Fruit fly (Drosophila melanogaster) whole organism, embryonic: ENCODE measurements around the gene senju.

ENCODE experiments used
- Abd-B ChIP-seq: fragments of 200-800 bp; sonication (Bioruptor generic); optimal IDR thresholded peaks from 2 replicates; lab custom pipeline; 2018; ENCODE audit warnings: missing biosample characterization, mild to moderate bottlenecking, missing genetic modification characterization, moderate library complexity
- CG10321 ChIP-seq: fragments of 200-800 bp; sonication (Bioruptor generic); IDR thresholded peaks from 2 replicates; pipeline ENCODE4 v1.3.6; 2022; ENCODE audit warnings: missing biosample characterization, missing genetic modification characterization
- CG11085 ChIP-seq: fragments of 200-800 bp; sonication (Bioruptor generic); IDR thresholded peaks from 2 replicates; pipeline ENCODE4 v1.3.6; 2022; ENCODE audit warnings: missing biosample characterization, missing genetic modification characterization
- CG13424 ChIP-seq: fragments of 200-800 bp; sonication (Bioruptor generic); optimal IDR thresholded peaks from 2 replicates; lab custom pipeline; 2019; ENCODE audit warnings: missing biosample characterization, mild to moderate bottlenecking, missing genetic modification characterization, moderate library complexity
- CG15601 ChIP-seq: fragments of 200-800 bp; sonication (Bioruptor generic); optimal IDR thresholded peaks from 3 replicates; lab custom pipeline; 2019; ENCODE audit warnings: missing biosample characterization, mild to moderate bottlenecking, missing genetic modification characterization, moderate library complexity
- CG17385 ChIP-seq: fragments of 200-800 bp; sonication (Bioruptor generic); optimal IDR thresholded peaks from 3 replicates; lab custom pipeline; 2018; ENCODE audit warnings: missing biosample characterization, mild to moderate bottlenecking, missing genetic modification characterization
- CG3065 ChIP-seq: fragments of 200-800 bp; sonication (Bioruptor generic); optimal IDR thresholded peaks from 2 replicates; lab custom pipeline; 2016; ENCODE audit warnings: missing biosample characterization, missing genetic modification characterization
- CG31365 ChIP-seq: fragments of 200-800 bp; sonication (Bioruptor generic); optimal IDR thresholded peaks from 2 replicates; lab custom pipeline; 2018; ENCODE audit warnings: missing biosample characterization, mild to moderate bottlenecking, missing genetic modification characterization
- CG34376 ChIP-seq: fragments of 200-800 bp; sonication (Bioruptor generic); optimal IDR thresholded peaks from 2 replicates; lab custom pipeline; 2018; ENCODE audit warnings: missing biosample characterization, mild to moderate bottlenecking, missing genetic modification characterization
- CG7372 ChIP-seq: fragments of 200-800 bp; sonication (Bioruptor generic); IDR thresholded peaks from 2 replicates; pipeline ENCODE4 v1.3.6; 2022; ENCODE audit warnings: missing biosample characterization, missing genetic modification characterization
- CG8281 ChIP-seq: fragments of 200-800 bp; sonication (Bioruptor generic); optimal IDR thresholded peaks from 2 replicates; lab custom pipeline; 2018; ENCODE audit warnings: missing biosample characterization, mild to moderate bottlenecking, missing genetic modification characterization, moderate library complexity
- CG8290 ChIP-seq, 3 experiments: fragments of 200-800 bp; sonication (Bioruptor generic); optimal IDR thresholded peaks; 2 replicates each; lab custom pipeline; 2016 to 2019; ENCODE audit warnings: missing biosample characterization in 3 of 3, missing genetic modification characterization in 3 of 3, mild to moderate bottlenecking in 2 of 3, moderate library complexity in 1 of 3
- CG8944 ChIP-seq: fragments of 200-800 bp; sonication (Bioruptor generic); optimal IDR thresholded peaks from 3 replicates; lab custom pipeline; 2016; ENCODE audit warnings: missing biosample characterization, missing genetic modification characterization
- CG9437 ChIP-seq: fragments of 200-800 bp; sonication (Bioruptor generic); optimal IDR thresholded peaks from 2 replicates; lab custom pipeline; 2018; ENCODE audit warnings: missing biosample characterization, mild to moderate bottlenecking, missing genetic modification characterization
- Chrac-16 ChIP-seq: fragments of 200-800 bp; sonication (Bioruptor generic); optimal IDR thresholded peaks from 3 replicates; lab custom pipeline; 2016; ENCODE audit warnings: missing biosample characterization, missing genetic modification characterization
- CkIIα-i1 ChIP-seq: fragments of 200-800 bp; sonication (Bioruptor generic); IDR thresholded peaks from 2 replicates; pipeline ENCODE4 v1.3.6; 2022; ENCODE audit warnings: missing biosample characterization, missing genetic modification characterization
- Dfd ChIP-seq, 2 experiments: fragments of >200 bp; optimal IDR thresholded peaks; 2 replicates each; lab custom pipeline; 2017; ENCODE audit warnings: missing biosample characterization in 2 of 2, missing genetic modification characterization in 2 of 2
- Dp ChIP-seq: fragments of 200-800 bp; sonication (Bioruptor generic); optimal IDR thresholded peaks from 2 replicates; lab custom pipeline; 2018; ENCODE audit warnings: missing biosample characterization, mild to moderate bottlenecking, missing genetic modification characterization, moderate library complexity
- HLH54F ChIP-seq: fragments of 200-800 bp; sonication (Bioruptor generic); optimal IDR thresholded peaks from 3 replicates; lab custom pipeline; 2016; ENCODE audit warnings: missing biosample characterization, missing genetic modification characterization
- MTF-1 ChIP-seq: fragments of 200-800 bp; sonication (Bioruptor generic); optimal IDR thresholded peaks from 2 replicates; lab custom pipeline; 2018; ENCODE audit warnings: missing biosample characterization, mild to moderate bottlenecking, missing genetic modification characterization, borderline replicate concordance
- Meics ChIP-seq: fragments of 200-800 bp; sonication (Bioruptor generic); optimal IDR thresholded peaks from 2 replicates; lab custom pipeline; 2017; ENCODE audit warnings: missing biosample characterization, mild to moderate bottlenecking, missing genetic modification characterization
- Myb ChIP-seq: fragments of 200-800 bp; sonication (Bioruptor generic); optimal IDR thresholded peaks from 2 replicates; lab custom pipeline; 2016; ENCODE audit warnings: missing biosample characterization, missing genetic modification characterization
- NFAT ChIP-seq: fragments of 200-800 bp; sonication (Bioruptor generic); IDR thresholded peaks from 2 replicates; pipeline ENCODE4 v1.3.6; 2022; ENCODE audit warnings: missing biosample characterization, missing genetic modification characterization
- NfI ChIP-seq: fragments of 200-800 bp; sonication (Bioruptor generic); optimal IDR thresholded peaks from 3 replicates; lab custom pipeline; 2018; ENCODE audit warnings: missing biosample characterization, mild to moderate bottlenecking, missing genetic modification characterization, moderate library complexity
- Optix ChIP-seq: fragments of 200-800 bp; sonication (Bioruptor generic); IDR thresholded peaks from 3 replicates; pipeline ENCODE4 v1.3.6; 2022; ENCODE audit warnings: missing biosample characterization, missing genetic modification characterization
- Ptx1 ChIP-seq: fragments of 200-800 bp; sonication (Bioruptor generic); IDR thresholded peaks from 2 replicates; pipeline ENCODE4 v1.3.6; 2022; ENCODE audit warnings: missing biosample characterization, missing genetic modification characterization
- ap ChIP-seq: fragments of 200-800 bp; sonication (Bioruptor generic); IDR thresholded peaks from 2 replicates; pipeline ENCODE4 v1.3.6; 2022; ENCODE audit warnings: missing biosample characterization, missing genetic modification characterization
- ato ChIP-seq: fragments of 200-800 bp; sonication (Bioruptor generic); IDR thresholded peaks from 2 replicates; pipeline ENCODE4 v1.3.6; 2022; ENCODE audit warnings: missing biosample characterization, missing genetic modification characterization; ENCODE audit not compliant: partially characterized antibody
- bbx ChIP-seq: fragments of 200-800 bp; sonication (Bioruptor generic); IDR thresholded peaks from 2 replicates; pipeline ENCODE4 v1.3.6; 2022; ENCODE audit warnings: missing biosample characterization, missing genetic modification characterization; ENCODE audit not compliant: partially characterized antibody
- bigmax ChIP-seq: fragments of 200-800 bp; sonication (Bioruptor generic); optimal IDR thresholded peaks from 2 replicates; lab custom pipeline; 2018; ENCODE audit warnings: missing biosample characterization, mild to moderate bottlenecking, missing genetic modification characterization
- br ChIP-seq: fragments of >200 bp; optimal IDR thresholded peaks from 2 replicates; lab custom pipeline; 2017
- bsh ChIP-seq, 2 experiments: fragments of 200-800 bp; sonication (Bioruptor generic); optimal IDR thresholded peaks; 2 replicates each; lab custom pipeline; 2017 to 2018; ENCODE audit warnings: mild to moderate bottlenecking in 2 of 2, missing biosample characterization in 2 of 2, missing genetic modification characterization in 2 of 2, moderate library complexity in 1 of 2
- crp ChIP-seq, 2 experiments: fragments of 200-800 bp; sonication (Bioruptor generic); optimal IDR thresholded peaks; 2 replicates in 1 of 2; 3 replicates in 1 of 2; lab custom pipeline; 2017; ENCODE audit warnings: missing biosample characterization in 2 of 2, missing genetic modification characterization in 2 of 2, mild to moderate bottlenecking in 1 of 2, moderate library complexity in 1 of 2
- en ChIP-seq: fragments of 200-800 bp; sonication (Bioruptor generic); optimal IDR thresholded peaks from 2 replicates; lab custom pipeline; 2016; ENCODE audit warnings: missing biosample characterization, missing genetic modification characterization
- fu2 ChIP-seq: fragments of 200-800 bp; sonication (Bioruptor generic); optimal IDR thresholded peaks from 2 replicates; lab custom pipeline; 2016; ENCODE audit warnings: missing biosample characterization, missing genetic modification characterization
- hbn ChIP-seq: fragments of 200-800 bp; sonication (Bioruptor generic); IDR thresholded peaks from 2 replicates; pipeline ENCODE4 v1.3.6; 2022; ENCODE audit warnings: missing biosample characterization, missing genetic modification characterization; ENCODE audit not compliant: partially characterized antibody
- her ChIP-seq: fragments of 200-800 bp; sonication (Bioruptor generic); optimal IDR thresholded peaks from 2 replicates; lab custom pipeline; 2016; ENCODE audit warnings: missing biosample characterization, missing genetic modification characterization
- inv ChIP-seq: fragments of 200-800 bp; sonication (Bioruptor generic); IDR thresholded peaks from 2 replicates; pipeline ENCODE4 v1.3.6; 2022; ENCODE audit warnings: missing biosample characterization, missing genetic modification characterization; ENCODE audit not compliant: partially characterized antibody
- jing ChIP-seq: fragments of 200-800 bp; sonication (Bioruptor generic); optimal IDR thresholded peaks from 2 replicates; lab custom pipeline; 2018; ENCODE audit warnings: missing biosample characterization, mild to moderate bottlenecking, missing genetic modification characterization
- nau ChIP-seq: fragments of 200-800 bp; sonication (Bioruptor generic); optimal IDR thresholded peaks from 3 replicates; lab custom pipeline; 2017; ENCODE audit warnings: missing biosample characterization, mild to moderate bottlenecking, missing genetic modification characterization, missing genetic modification reagents
- org-1 ChIP-seq: fragments of 200-800 bp; sonication (Bioruptor generic); optimal IDR thresholded peaks from 2 replicates; lab custom pipeline; 2017; ENCODE audit warnings: missing biosample characterization, missing genetic modification characterization
- pho ChIP-seq: fragments of 200-800 bp; sonication (Bioruptor generic); optimal IDR thresholded peaks from 2 replicates; lab custom pipeline; 2016; ENCODE audit warnings: missing biosample characterization, missing genetic modification characterization
- pnt ChIP-seq: fragments of 200-800 bp; sonication (Bioruptor generic); optimal IDR thresholded peaks from 3 replicates; lab custom pipeline; 2016; ENCODE audit warnings: missing biosample characterization, missing genetic modification characterization
- pros ChIP-seq: fragments of 200-800 bp; sonication (Bioruptor generic); optimal IDR thresholded peaks from 3 replicates; lab custom pipeline; 2019; ENCODE audit warnings: missing biosample characterization, mild to moderate bottlenecking, missing genetic modification characterization, moderate library complexity
- ro ChIP-seq: fragments of 200-800 bp; sonication (Bioruptor generic); IDR thresholded peaks from 2 replicates; pipeline ENCODE4 v1.3.6; 2022; ENCODE audit warnings: missing biosample characterization, missing genetic modification characterization
- scrt ChIP-seq: fragments of 200-800 bp; sonication (Bioruptor generic); optimal IDR thresholded peaks from 2 replicates; lab custom pipeline; 2018; ENCODE audit warnings: missing biosample characterization, mild to moderate bottlenecking, missing genetic modification characterization, moderate library complexity
- trh ChIP-seq: fragments of 200-800 bp; sonication (Bioruptor generic); optimal IDR thresholded peaks from 2 replicates; lab custom pipeline; 2016; ENCODE audit warnings: missing biosample characterization, missing genetic modification characterization
- unc-4 ChIP-seq: fragments of 200-800 bp; sonication (Bioruptor generic); IDR thresholded peaks from 2 replicates; pipeline ENCODE4 v1.3.6; 2022; ENCODE audit warnings: missing biosample characterization, missing genetic modification characterization; ENCODE audit not compliant: partially characterized antibody
- vfl ChIP-seq: fragments of 200-800 bp; sonication (Bioruptor generic); optimal IDR thresholded peaks from 2 replicates; lab custom pipeline; 2016; ENCODE audit warnings: missing biosample characterization, missing genetic modification characterization

Gene senju

dm6 chr2L:5092992-5093695 is 40.5 kb downstream of the senju start, which contains the start of gene Pgant5 (continued):
- peak; percentile 38 for TF ChIP-seq nau (GFP tag; lab: Kevin White, UChicago)
- peak; percentile 63 for TF ChIP-seq CG17385 (GFP tag; lab: Kevin White, UChicago)
- no peak for TF ChIP-seq CG3065
- TF ChIP-seq br (lab: Kevin White, UChicago) = no peak
- peak; percentile 4 for TF ChIP-seq HLH54F (GFP tag; lab: Kevin White, UChicago)
- no peak for TF ChIP-seq CG9437
- TF ChIP-seq CG8281 (tag; lab: Kevin White, UChicago) = no peak
- TF ChIP-seq Ptx1 (GFP tag; lab: Robert Waterston, UW) = no peak
- no peak for TF ChIP-seq Abd-B (GFP tag; lab: Kevin White, UChicago)
- peak; percentile 72 for TF ChIP-seq CG34376 (GFP tag; lab: Kevin White, UChicago)
- peak; percentile 20 for TF ChIP-seq MTF-1 (GFP tag; lab: Kevin White, UChicago)
- TF ChIP-seq CG15601 (tag; lab: Kevin White, UChicago) = no peak
- no peak for TF ChIP-seq Meics
- TF ChIP-seq fu2 = no peak
- no peak for TF ChIP-seq NfI (GFP tag; lab: Kevin White, UChicago)
- TF ChIP-seq CG8290 (GFP tag; optimal IDR thresholded peaks at IDR 0.05; lab: Kevin White, UChicago) = no peak
- TF ChIP-seq CG8290 (tag; optimal IDR thresholded peaks at IDR 0.05; lab: Kevin White, UChicago) = peak in 1 of 2 experiments; percentile 35
- TF ChIP-seq org-1 (GFP tag; lab: Kevin White, UChicago) = no peak
- no peak for TF ChIP-seq Chrac-16
- peak; percentile 49 for TF ChIP-seq scrt (GFP tag; lab: Kevin White, UChicago)
- no peak for TF ChIP-seq CG31365 (tag; lab: Kevin White, UChicago)
- no peak for TF ChIP-seq pros (GFP tag; lab: Kevin White, UChicago)
- no peak for TF ChIP-seq ro (GFP tag; lab: Robert Waterston, UW)
- no peak for TF ChIP-seq pnt (GFP tag; lab: Kevin White, UChicago)
- no peak for TF ChIP-seq CG11085 (GFP tag; lab: Robert Waterston, UW)
- TF ChIP-seq CG8944 = no peak
- no peak for TF ChIP-seq Optix (GFP tag; lab: Robert Waterston, UW)
- TF ChIP-seq jing = no peak
- no peak for TF ChIP-seq CG7372 (GFP tag; lab: Robert Waterston, UW)
- no peak for TF ChIP-seq Myb (GFP tag; lab: Kevin White, UChicago)
- TF ChIP-seq hbn (GFP tag; lab: Robert Waterston, UW) = no peak; the same call in 1 of the 2 replicates
- TF ChIP-seq bsh (GFP tag; optimal IDR thresholded peaks at IDR 0.05; lab: Kevin White, UChicago) = peak; percentile 0 to 31
- TF ChIP-seq Dfd (GFP tag; optimal IDR thresholded peaks at IDR 0.05; lab: Kevin White, UChicago) = peak in 1 of 2 experiments; percentile 47
- TF ChIP-seq NFAT (GFP tag; lab: Robert Waterston, UW) = no peak
- no peak for TF ChIP-seq vfl (GFP tag; lab: Kevin White, UChicago)
- TF ChIP-seq trh (GFP tag; lab: Kevin White, UChicago) = no peak
- peak; percentile 46 for TF ChIP-seq ato
- TF ChIP-seq pho = peak; percentile 24
- TF ChIP-seq en (GFP tag; lab: Kevin White, UChicago) = no peak
- no peak for TF ChIP-seq crp (GFP tag; optimal IDR thresholded peaks at IDR 0.05; lab: Kevin White, UChicago)
- TF ChIP-seq bigmax (GFP tag; lab: Kevin White, UChicago) = no peak
- no peak for TF ChIP-seq her (GFP tag; lab: Kevin White, UChicago)
- no peak for TF ChIP-seq CkIIα-i1
- no peak for TF ChIP-seq ap (GFP tag; lab: Robert Waterston, UW)
- no peak for TF ChIP-seq CG13424 (tag; lab: Kevin White, UChicago)
- TF ChIP-seq bbx (GFP tag; lab: Robert Waterston, UW) = peak; percentile 46; the same call in 1 of the 2 replicates
- peak; percentile 20; the same call in 1 of the 2 replicates for TF ChIP-seq inv
- no peak for TF ChIP-seq Dp (GFP tag; lab: Kevin White, UChicago)
- TF ChIP-seq CG10321 = no peak
- no peak; the same call in 1 of the 2 replicates for TF ChIP-seq unc-4 (GFP tag; lab: Robert Waterston, UW)
